Fruit fly (Drosophila melanogaster) whole organism, embryonic: ENCODE data around the gene CG43922.

Experiments used
- Bgb ChIP-seq: fragments of 200-800 bp; sonication (Bioruptor generic); IDR thresholded peaks from 2 replicates; pipeline ENCODE4 v1.3.6; 2022; ENCODE audit warnings: missing biosample characterization, missing genetic modification characterization; ENCODE audit not compliant: partially characterized antibody
- CG12942 ChIP-seq: fragments of 200-800 bp; sonication (Bioruptor generic); optimal IDR thresholded peaks from 3 replicates; lab custom pipeline; 2016; ENCODE audit warnings: missing biosample characterization, missing genetic modification characterization
- CoRest ChIP-seq: fragments of 200-800 bp; sonication (Bioruptor generic); optimal IDR thresholded peaks from 3 replicates; lab custom pipeline; 2018; ENCODE audit warnings: missing biosample characterization, mild to moderate bottlenecking, missing genetic modification characterization, moderate library complexity
- Ets65A ChIP-seq: fragments of 200-800 bp; sonication (Bioruptor generic); peaks from one replicate; lab custom pipeline; 2016; ENCODE audit warnings: missing biosample characterization, missing genetic modification characterization
- HHEX ChIP-seq: fragments of 200-800 bp; sonication (Bioruptor generic); optimal IDR thresholded peaks from 3 replicates; lab custom pipeline; 2017; ENCODE audit warnings: missing biosample characterization, mild to moderate bottlenecking, missing genetic modification characterization, missing genetic modification reagents
- ftz-f1 ChIP-seq: fragments of 200-800 bp; sonication (Bioruptor generic); optimal IDR thresholded peaks from 2 replicates; lab custom pipeline; 2016; ENCODE audit warnings: missing biosample characterization, missing genetic modification characterization
- gcm ChIP-seq: fragments of 200-800 bp; sonication (Bioruptor generic); optimal IDR thresholded peaks from 2 replicates; lab custom pipeline; 2019; ENCODE audit warnings: missing biosample characterization, mild to moderate bottlenecking, missing genetic modification characterization, moderate library complexity
- ind ChIP-seq: fragments of 200-800 bp; sonication (Bioruptor generic); optimal IDR thresholded peaks from 3 replicates; lab custom pipeline; 2016; ENCODE audit warnings: missing biosample characterization, missing genetic modification characterization
- insv ChIP-seq, 2 experiments: fragments of 200-800 bp; sonication (Bioruptor generic); optimal IDR thresholded peaks; 3 replicates each; lab custom pipeline; 2016 to 2018; ENCODE audit warnings: missing biosample characterization in 2 of 2, missing genetic modification characterization in 2 of 2
- stwl ChIP-seq: fragments of 200-800 bp; sonication (Bioruptor generic); optimal IDR thresholded peaks from 3 replicates; lab custom pipeline; 2018; ENCODE audit warnings: missing biosample characterization, mild to moderate bottlenecking, missing genetic modification characterization, moderate library complexity
- tgo ChIP-seq: fragments of 200-800 bp; sonication (Bioruptor generic); IDR thresholded peaks from 3 replicates; pipeline ENCODE4 v1.3.6; 2022; ENCODE audit warnings: missing biosample characterization, missing genetic modification characterization
- trem ChIP-seq: fragments of 200-800 bp; optimal IDR thresholded peaks from 3 replicates; lab custom pipeline; 2019; ENCODE audit warnings: missing biosample characterization, mild to moderate bottlenecking, missing genetic modification characterization, moderate library complexity

dm6 chr2L:6341246-6341645 is 32.7 kb upstream of the CG43922 start:
- no peak for TF ChIP-seq gcm (GFP tag; lab: Kevin White, UChicago)
- no peak for TF ChIP-seq HHEX
- TF ChIP-seq Bgb, result no peak
- no peak for TF ChIP-seq stwl (tag; lab: Kevin White, UChicago)
- TF ChIP-seq CoRest, result no peak
- TF ChIP-seq ind (GFP tag; lab: Kevin White, UChicago), result no peak
- no peak for TF ChIP-seq insv (GFP tag; optimal IDR thresholded peaks at IDR 0.05; lab: Kevin White, UChicago)
- TF ChIP-seq trem (tag; lab: Kevin White, UChicago), result no peak
- TF ChIP-seq ftz-f1 (GFP tag; lab: Kevin White, UChicago), result no peak
- no peak for TF ChIP-seq CG12942 (GFP tag; lab: Kevin White, UChicago)
- TF ChIP-seq tgo (GFP tag; lab: Robert Waterston, UW), result no peak
- TF ChIP-seq Ets65A, result no peak
